Worm (Caenorhabditis elegans): ENCODE measurements around the gene F45E10.2.

F45E10.2 gene

ce11 chrII:11042878-11043331, 12.2 kb downstream of the F45E10.2 start (continued):
- TF ChIP-seq unc-98 (GFP tag; IDR thresholded peaks at IDR 0.05) (no peak), mab-9 (GFP tag; IDR thresholded peaks at IDR 0.05) (0 out of 2 replicates have a peak, but pooled peaks have one; percentile 50), C04F5.9 (tag; optimal IDR thresholded peaks at IDR 0.05) (no peak), lin-14 (GFP tag; optimal IDR thresholded peaks at IDR 0.05) (peak; percentile 95), egl-13 (tag; optimal IDR thresholded peaks at IDR 0.05) (peak; percentile 54), vab-15 (tag; optimal IDR thresholded peaks at IDR 0.05) (no peak), efl-3 (GFP tag; optimal IDR thresholded peaks at IDR 0.05) (no peak), nhr-47 (tag; optimal IDR thresholded peaks at IDR 0.05) (peak; percentile 68), blmp-1 (tag; optimal IDR thresholded peaks at IDR 0.05) (no peak), pag-3 (tag; optimal IDR thresholded peaks at IDR 0.05; ENCODE audit: borderline replicate concordance, insufficient read depth) (peak; percentile 12), efl-1 (optimal IDR thresholded peaks at IDR 0.05) (peak; percentile 57 to 60), efl-1 (GFP tag; optimal IDR thresholded peaks at IDR 0.05 in 1 of 2) (peak; percentile 35 to 94), nhr-77 (tag; optimal IDR thresholded peaks at IDR 0.05) (peak; percentile 52), nhr-19 (GFP tag; conservative IDR thresholded peaks at IDR 0.05) (peak; percentile 35), ceh-8 (GFP tag; optimal IDR thresholded peaks at IDR 0.05) (peak; percentile 65), grh-1 (GFP tag; IDR thresholded peaks at IDR 0.05) (no peak)

ce11 chrII:11041846-11042262, 13.3 kb downstream of the F45E10.2 start:
- TF ChIP-seq swsn-7 (tag; optimal IDR thresholded peaks at IDR 0.05) (peak; percentile 8), zip-4 (GFP tag; optimal IDR thresholded peaks at IDR 0.05) (no peak), ztf-11 (tag; optimal IDR thresholded peaks at IDR 0.05) (no peak), mab-9 (GFP tag; IDR thresholded peaks at IDR 0.05) (no peak), unc-130 (tag; optimal IDR thresholded peaks at IDR 0.05) (peak; percentile 12), lsy-2 (tag; optimal IDR thresholded peaks at IDR 0.05) (peak in 1 of 2 experiments; percentile 51), ceh-8 (GFP tag; optimal IDR thresholded peaks at IDR 0.05) (peak; percentile 18), lin-13 (GFP tag; optimal IDR thresholded peaks at IDR 0.05) (no peak), dpl-1 (GFP tag; optimal IDR thresholded peaks at IDR 0.05) (peak in 1 of 3 experiments; percentile 29), ceh-90 (tag; optimal IDR thresholded peaks at IDR 0.05) (no peak), lin-35 (GFP tag; optimal IDR thresholded peaks at IDR 0.05) (peak; percentile 13 to 36), rnt-1 (tag; optimal IDR thresholded peaks at IDR 0.05) (peak; percentile 32), nhr-71 (tag; optimal IDR thresholded peaks at IDR 0.05) (peak; percentile 74), efl-1 (optimal IDR thresholded peaks at IDR 0.05) (peak in 1 of 2 experiments; percentile 25), efl-1 (GFP tag; optimal IDR thresholded peaks at IDR 0.05 in 1 of 2) (peak in 1 of 2 experiments; percentile 88), fkh-8 (tag; optimal IDR thresholded peaks at IDR 0.05) (peak; percentile 91), nhr-20 (tag; optimal IDR thresholded peaks at IDR 0.05) (peak; percentile 15), lin-14 (GFP tag; optimal IDR thresholded peaks at IDR 0.05) (peak; percentile 80), egl-13 (tag; optimal IDR thresholded peaks at IDR 0.05) (peak; percentile 33), dsc-1 (tag; optimal IDR thresholded peaks at IDR 0.05) (peak; percentile 83), pax-3 (tag; optimal IDR thresholded peaks at IDR 0.05) (peak; percentile 54), ceh-82 (tag; optimal IDR thresholded peaks at IDR 0.05) (no peak), mdl-1 (tag; optimal IDR thresholded peaks at IDR 0.05) (no peak), sup-37 (GFP tag; optimal IDR thresholded peaks at IDR 0.05) (no peak), elt-3 (tag; optimal IDR thresholded peaks at IDR 0.05) (no peak), mep-1 (tag; optimal IDR thresholded peaks at IDR 0.05) (peak; percentile 7), nhr-90 (tag; optimal IDR thresholded peaks at IDR 0.05; ENCODE audit: poor library complexity) (no peak), nhr-85 (tag) (peak; percentile 55), snu-23 (GFP tag; optimal IDR thresholded peaks at IDR 0.05) (peak; percentile 54), nhr-237 (tag; optimal IDR thresholded peaks at IDR 0.05) (no peak), nhr-12 (tag; optimal IDR thresholded peaks at IDR 0.05) (no peak), nhr-11 (tag; optimal IDR thresholded peaks at IDR 0.05) (no peak), unc-86 (tag; optimal IDR thresholded peaks at IDR 0.05) (no peak), nhr-19 (GFP tag; conservative IDR thresholded peaks at IDR 0.05) (peak; percentile 35), fkh-10 (GFP tag; optimal IDR thresholded peaks at IDR 0.05) (no peak), nhr-47 (tag; optimal IDR thresholded peaks at IDR 0.05) (peak; percentile 58), nhr-77 (tag; optimal IDR thresholded peaks at IDR 0.05) (no peak), skn-1 (tag; optimal IDR thresholded peaks at IDR 0.05) (peak; percentile 34), vab-15 (tag; optimal IDR thresholded peaks at IDR 0.05) (no peak), ceh-63 (GFP tag; optimal IDR thresholded peaks at IDR 0.05) (no peak), xbp-1 (tag; optimal IDR thresholded peaks at IDR 0.05) (no peak)
